Worm (Caenorhabditis elegans) whole organism, late embryonic: ENCODE data around the gene F53C3.7.

ENCODE experiments used
- C38D4.7 ChIP-seq: fragments of 200-800 bp; sonication (Bioruptor generic); optimal IDR thresholded peaks from 2 replicates; lab custom pipeline; 2018; ENCODE audit warnings: mild to moderate bottlenecking, missing genetic modification characterization, moderate library complexity, missing compliant biosample characterization
- K02D7.2 ChIP-seq: sonication (generic microtip); optimal IDR thresholded peaks from 2 replicates; lab custom pipeline; 2017; ENCODE audit warnings: mild to moderate bottlenecking, missing genetic modification characterization, missing compliant biosample characterization
- T23F11.4 ChIP-seq: fragments of 200-800 bp; sonication (Bioruptor generic); optimal IDR thresholded peaks from 2 replicates; lab custom pipeline; 2018; ENCODE audit warnings: mild to moderate bottlenecking, missing genetic modification characterization, missing compliant biosample characterization
- Y22D7AL.16 ChIP-seq: sonication (generic microtip); optimal IDR thresholded peaks from 2 replicates; lab custom pipeline; 2016; ENCODE audit warnings: missing genetic modification characterization, missing compliant biosample characterization
- ama-1 ChIP-seq: fragments of 150-350 bp; optimal IDR thresholded peaks from 2 replicates; lab custom pipeline; 2014
- ceh-19 ChIP-seq: fragments of 200-800 bp; sonication (Bioruptor generic); optimal IDR thresholded peaks from 2 replicates; lab custom pipeline; 2018; ENCODE audit warnings: mild to moderate bottlenecking, missing genetic modification characterization, missing compliant biosample characterization
- ceh-2 ChIP-seq: sonication (generic microtip); optimal IDR thresholded peaks from 2 replicates; lab custom pipeline; 2016; ENCODE audit warnings: missing genotype, missing genetic modification characterization, missing compliant biosample characterization
- ceh-24 ChIP-seq: sonication (generic microtip); optimal IDR thresholded peaks from 2 replicates; lab custom pipeline; 2016; ENCODE audit warnings: mild to moderate bottlenecking, missing genetic modification characterization, missing compliant biosample characterization
- ceh-31 ChIP-seq: sonication (generic microtip); optimal IDR thresholded peaks from 2 replicates; lab custom pipeline; 2016; ENCODE audit warnings: missing genetic modification characterization, missing compliant biosample characterization
- ceh-45 ChIP-seq: fragments of 200-800 bp; sonication (Bioruptor generic); IDR thresholded peaks from 2 replicates; pipeline ENCODE4 v1.3.6; 2022; ENCODE audit warnings: missing genetic modification reagents, missing genetic modification characterization, missing compliant biosample characterization
- ceh-9 ChIP-seq: sonication (generic microtip); optimal IDR thresholded peaks from 2 replicates; lab custom pipeline; 2016; ENCODE audit warnings: mild to moderate bottlenecking, missing genetic modification characterization, inconsistent platforms, missing compliant biosample characterization
- elt-4 ChIP-seq: sonication (generic microtip); optimal IDR thresholded peaks from 2 replicates; lab custom pipeline; 2016; ENCODE audit warnings: missing genetic modification characterization, missing compliant biosample characterization
- eyg-1 ChIP-seq: sonication (generic microtip); optimal IDR thresholded peaks from 2 replicates; lab custom pipeline; 2016; ENCODE audit warnings: missing genotype, missing genetic modification characterization, missing compliant biosample characterization
- fax-1 ChIP-seq: sonication (generic microtip); optimal IDR thresholded peaks from 2 replicates; lab custom pipeline; 2016; ENCODE audit warnings: missing genotype, missing genetic modification characterization, missing compliant biosample characterization
- fkh-10 ChIP-seq: fragments of 150-350 bp; optimal IDR thresholded peaks from 2 replicates; lab custom pipeline; 2014; ENCODE audit warnings: missing biosample characterization, missing genetic modification reagents, missing genetic modification characterization
- gmeb-2 ChIP-seq: sonication (generic microtip); optimal IDR thresholded peaks from 2 replicates; lab custom pipeline; 2016; ENCODE audit warnings: missing genetic modification characterization, inconsistent platforms, missing compliant biosample characterization
- hlh-13 ChIP-seq: fragments of 200-800 bp; sonication (Bioruptor generic); optimal IDR thresholded peaks from 2 replicates; lab custom pipeline; 2018; ENCODE audit warnings: mild to moderate bottlenecking, missing genetic modification characterization, missing compliant biosample characterization
- hlh-15 ChIP-seq: sonication (generic microtip); optimal IDR thresholded peaks from 2 replicates; lab custom pipeline; 2016; ENCODE audit warnings: missing genetic modification characterization, missing compliant biosample characterization
- hlh-6 ChIP-seq: sonication (generic microtip); optimal IDR thresholded peaks from 2 replicates; lab custom pipeline; 2016; ENCODE audit warnings: missing genotype, missing genetic modification characterization, missing compliant biosample characterization
- lin-11 ChIP-seq: fragments of 200-800 bp; sonication (Bioruptor generic); optimal IDR thresholded peaks from 2 replicates; lab custom pipeline; 2018; ENCODE audit warnings: mild to moderate bottlenecking, missing genetic modification characterization, missing compliant biosample characterization
- madf-2 ChIP-seq: sonication (generic microtip); optimal IDR thresholded peaks from 2 replicates; lab custom pipeline; 2017; ENCODE audit warnings: missing genetic modification characterization, missing compliant biosample characterization
- nfya-1 ChIP-seq: sonication (generic microtip); optimal IDR thresholded peaks from 2 replicates; lab custom pipeline; 2017; ENCODE audit warnings: missing genetic modification characterization, mild to moderate bottlenecking, missing compliant biosample characterization, antibody characterized with exemption, moderate library complexity
- nhr-11 ChIP-seq: fragments of 150-350 bp; optimal IDR thresholded peaks from 2 replicates; lab custom pipeline; 2014; ENCODE audit warnings: missing biosample characterization, missing genetic modification characterization
- odd-2 ChIP-seq: sonication (generic microtip); optimal IDR thresholded peaks from 2 replicates; lab custom pipeline; 2017; ENCODE audit warnings: antibody characterized with exemption, mild to moderate bottlenecking, missing genetic modification characterization, missing compliant biosample characterization
- pag-3 ChIP-seq: sonication (generic microtip); optimal IDR thresholded peaks from 2 replicates; lab custom pipeline; 2016; ENCODE audit warnings: missing compliant biosample characterization, missing genetic modification characterization, borderline replicate concordance
- pat-9 ChIP-seq: fragments of 200-800 bp; sonication (Bioruptor generic); optimal IDR thresholded peaks from 2 replicates; lab custom pipeline; 2018; ENCODE audit warnings: mild to moderate bottlenecking, missing genetic modification characterization, moderate library complexity, missing compliant biosample characterization
- pax-1 ChIP-seq: fragments of 150-350 bp; optimal IDR thresholded peaks from 2 replicates; lab custom pipeline; 2014; ENCODE audit warnings: missing biosample characterization, missing genetic modification characterization
- pha-4 ChIP-seq: fragments of 150-350 bp; optimal IDR thresholded peaks from 2 replicates; lab custom pipeline; 2018; ENCODE audit warnings: missing biosample characterization, missing genetic modification reagents, missing genetic modification characterization
- pros-1 ChIP-seq: fragments of 150-350 bp; optimal IDR thresholded peaks from 2 replicates; lab custom pipeline; 2014; ENCODE audit warnings: missing biosample characterization, missing genetic modification reagents, missing genetic modification characterization
- ref-2 ChIP-seq: sonication (generic microtip); optimal IDR thresholded peaks from 2 replicates; lab custom pipeline; 2016; ENCODE audit warnings: missing genetic modification characterization, missing compliant biosample characterization
- sdc-2 ChIP-seq: sonication (generic microtip); optimal IDR thresholded peaks from 2 replicates; lab custom pipeline; 2016; ENCODE audit warnings: missing genotype, missing genetic modification characterization, missing compliant biosample characterization
- tbx-2 ChIP-seq: sonication (generic microtip); optimal IDR thresholded peaks from 2 replicates; lab custom pipeline; 2016; ENCODE audit warnings: missing genetic modification characterization, missing compliant biosample characterization
- unc-3 ChIP-seq, 2 experiments: fragments of 200-800 bp in 1 of 2; sonication (Bioruptor generic) in 1 of 2; sonication (generic microtip) in 1 of 2; conservative IDR thresholded peaks in 1 of 2; optimal IDR thresholded peaks in 1 of 2; 2 replicates each; pipeline versions ENCODE4 v1.3.6 to Lab custom; 2016 to 2022; ENCODE audit warnings: missing compliant biosample characterization in 2 of 2, missing genetic modification characterization in 2 of 2, missing genetic modification reagents in 1 of 2
- unc-42 ChIP-seq: sonication (generic microtip); optimal IDR thresholded peaks from 2 replicates; lab custom pipeline; 2016; ENCODE audit warnings: missing genotype, missing genetic modification characterization, missing compliant biosample characterization
- unc-55 ChIP-seq: sonication (generic microtip); optimal IDR thresholded peaks from 2 replicates; lab custom pipeline; 2017; ENCODE audit warnings: missing biosample characterization, missing genetic modification reagents, missing genetic modification characterization
- ztf-16 ChIP-seq: sonication (generic microtip); optimal IDR thresholded peaks from 2 replicates; lab custom pipeline; 2017; ENCODE audit warnings: missing genetic modification characterization, missing compliant biosample characterization

Gene F53C3.7

DNA sequence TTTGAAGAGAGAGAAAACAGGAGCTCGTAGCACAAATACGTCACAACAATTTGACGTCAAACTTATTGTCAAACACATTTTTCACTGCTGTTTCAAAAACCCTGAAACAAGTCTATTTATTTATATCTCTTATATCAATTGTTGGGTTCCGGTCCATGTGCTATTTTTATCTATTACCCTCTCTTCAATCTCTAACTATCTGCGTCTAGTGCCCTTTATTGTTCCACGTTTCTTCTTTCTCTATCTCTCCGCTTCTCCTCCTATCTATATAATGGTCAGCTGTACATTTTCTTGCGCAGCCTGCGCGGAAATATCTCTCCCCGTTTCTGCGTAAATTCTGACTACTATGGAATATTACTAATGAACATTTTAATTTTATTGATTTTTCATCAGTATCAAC lies 2.1 kb downstream of the F53C3.7 start (continued):
- TF ChIP-seq pag-3 (tag; lab: Kevin White, UChicago) (no peak), ceh-45 (GFP tag; lab: Robert Waterston, UW) (no peak), elt-4 (tag; lab: Kevin White, UChicago) (no peak), hlh-13 (GFP tag; lab: Kevin White, UChicago) (no peak), ceh-9 (no peak), nfya-1 (tag; lab: Kevin White, UChicago) (peak; percentile 66), unc-3 (GFP tag; conservative IDR thresholded peaks at IDR 0.05; lab: Robert Waterston, UW) (no peak), unc-3 (tag; optimal IDR thresholded peaks at IDR 0.05; lab: Kevin White, UChicago) (no peak), ceh-24 (tag; lab: Kevin White, UChicago) (no peak), hlh-15 (tag; lab: Kevin White, UChicago) (no peak), hlh-6 (tag; lab: Kevin White, UChicago) (no peak), odd-2 (tag; lab: Kevin White, UChicago) (no peak), ceh-19 (GFP tag; lab: Kevin White, UChicago) (no peak), ztf-16 (tag; lab: Kevin White, UChicago) (no peak), ama-1 (lab: Kevin White, UChicago) (no peak), sdc-2 (tag; lab: Kevin White, UChicago) (no peak)

DNA sequence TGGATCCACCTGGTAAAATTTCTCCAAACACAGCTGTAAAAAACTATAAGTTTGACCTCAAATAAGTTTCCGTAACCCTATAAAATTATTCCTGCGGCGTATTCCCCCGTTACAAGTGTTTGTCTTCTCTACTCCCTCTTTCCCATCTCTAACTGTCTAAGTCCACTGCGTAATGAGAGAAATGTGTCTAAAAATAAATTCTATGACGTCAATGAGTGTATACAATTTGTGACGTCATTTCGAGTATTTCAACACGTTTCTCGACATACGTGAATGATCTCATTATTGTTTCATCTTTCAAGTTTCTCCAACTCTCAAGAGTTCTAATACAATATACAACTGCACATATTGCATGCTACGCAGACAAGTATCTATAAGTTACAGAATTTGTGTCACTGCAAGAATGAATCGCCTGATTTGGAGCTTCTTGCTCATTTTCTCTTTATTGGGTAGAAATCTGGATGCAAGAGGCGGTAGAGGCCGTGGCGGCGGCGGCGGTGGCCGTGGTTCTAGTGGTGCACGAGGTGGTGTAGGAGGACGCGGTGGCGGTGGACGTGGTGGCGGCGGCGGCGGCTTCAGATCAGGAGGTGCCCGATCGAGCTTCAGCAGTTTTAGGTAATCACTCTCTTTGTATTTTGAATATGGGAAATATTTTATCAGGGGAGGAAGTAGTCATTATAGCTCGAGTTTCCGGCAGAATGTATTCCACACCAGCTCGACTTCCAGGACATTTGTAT lies 3.1 kb downstream of the F53C3.7 start, which contains the start of gene F53C3.6:
Gene F53C3.6 (plus strand): TSS at position 385 of the 737 bp plus-strand sequence.
- peak; percentile 53 for TF ChIP-seq nfya-1 (tag; lab: Kevin White, UChicago)
- no peak for TF ChIP-seq gmeb-2 (tag; lab: Kevin White, UChicago)
- TF ChIP-seq T23F11.4 (GFP tag; lab: Kevin White, UChicago) = no peak
- TF ChIP-seq sdc-2 (tag; lab: Kevin White, UChicago) = peak; percentile 20
- TF ChIP-seq ref-2 (tag; lab: Kevin White, UChicago) = no peak
- TF ChIP-seq unc-42 (tag; lab: Kevin White, UChicago) = peak; percentile 70
- no peak for TF ChIP-seq K02D7.2 (tag; lab: Kevin White, UChicago)
- no peak for TF ChIP-seq hlh-13 (GFP tag; lab: Kevin White, UChicago)
- peak; percentile 15 for TF ChIP-seq unc-55 (GFP tag; lab: Kevin White, UChicago)
- TF ChIP-seq pax-1 (tag; lab: Kevin White, UChicago) = no peak
- TF ChIP-seq ceh-2 (tag; lab: Kevin White, UChicago) = no peak
- TF ChIP-seq tbx-2 (tag; lab: Kevin White, UChicago) = peak; percentile 40
- no peak for TF ChIP-seq pag-3 (tag; lab: Kevin White, UChicago)
- no peak for TF ChIP-seq fax-1 (tag; lab: Kevin White, UChicago)
- no peak for TF ChIP-seq nhr-11
- no peak for TF ChIP-seq Y22D7AL.16 (tag; lab: Kevin White, UChicago)
- TF ChIP-seq ceh-31 (tag; lab: Kevin White, UChicago) = peak; percentile 55
- TF ChIP-seq, all 69 proteins: peak for 6

DNA sequence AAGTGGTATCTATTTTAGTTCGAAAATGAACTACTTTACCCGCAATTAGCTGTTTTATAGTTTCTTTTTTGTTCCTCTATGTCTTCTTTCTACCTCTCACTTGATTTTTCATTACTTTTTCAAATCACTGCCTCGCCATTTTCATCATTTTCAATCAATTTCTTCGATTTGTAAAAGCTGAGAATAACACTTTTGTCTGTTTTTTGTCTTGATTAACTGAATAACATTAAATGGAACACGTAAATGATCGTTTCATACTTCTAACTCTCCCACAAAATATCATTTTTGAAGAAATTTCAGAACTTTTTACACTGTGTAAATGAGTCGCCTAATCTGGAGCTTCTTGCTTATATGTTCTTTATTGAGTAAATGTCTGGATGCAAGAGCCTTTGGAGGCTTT lies 6.3 kb downstream of the F53C3.7 start, which contains the start of gene F53C3.4:
Gene F53C3.4 (plus strand): TSS at position 301 of the 400 bp plus-strand sequence.
- no peak for TF ChIP-seq ceh-9
- TF ChIP-seq hlh-15 (tag; lab: Kevin White, UChicago) = no peak
- TF ChIP-seq ceh-24 (tag; lab: Kevin White, UChicago) = no peak

DNA sequence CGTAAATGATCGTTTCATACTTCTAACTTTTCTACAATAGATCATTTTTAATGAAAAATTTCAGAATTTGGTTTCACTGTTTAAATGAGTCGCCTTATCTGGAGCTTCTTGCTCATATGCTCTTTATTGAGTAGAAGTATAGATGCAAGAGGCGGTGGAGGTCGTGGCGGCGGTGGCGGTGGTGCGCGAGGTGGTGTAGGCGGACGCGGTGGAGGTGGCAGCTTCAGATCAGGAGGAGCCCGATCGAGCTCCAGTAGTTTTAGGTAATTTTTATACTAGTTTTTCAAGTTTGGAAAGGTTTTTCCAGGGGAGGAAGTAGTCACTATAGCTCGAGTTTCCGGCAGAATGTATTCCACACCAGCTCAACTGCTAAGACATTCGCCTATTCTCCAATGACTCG lies 7.9 kb downstream of the F53C3.7 start, which contains the start of gene F53C3.3:
Gene F53C3.3 (plus strand): TSS at position 59 of the 400 bp plus-strand sequence.
- TF ChIP-seq pha-4 (tag; lab: Kevin White, UChicago) = no peak

DNA sequence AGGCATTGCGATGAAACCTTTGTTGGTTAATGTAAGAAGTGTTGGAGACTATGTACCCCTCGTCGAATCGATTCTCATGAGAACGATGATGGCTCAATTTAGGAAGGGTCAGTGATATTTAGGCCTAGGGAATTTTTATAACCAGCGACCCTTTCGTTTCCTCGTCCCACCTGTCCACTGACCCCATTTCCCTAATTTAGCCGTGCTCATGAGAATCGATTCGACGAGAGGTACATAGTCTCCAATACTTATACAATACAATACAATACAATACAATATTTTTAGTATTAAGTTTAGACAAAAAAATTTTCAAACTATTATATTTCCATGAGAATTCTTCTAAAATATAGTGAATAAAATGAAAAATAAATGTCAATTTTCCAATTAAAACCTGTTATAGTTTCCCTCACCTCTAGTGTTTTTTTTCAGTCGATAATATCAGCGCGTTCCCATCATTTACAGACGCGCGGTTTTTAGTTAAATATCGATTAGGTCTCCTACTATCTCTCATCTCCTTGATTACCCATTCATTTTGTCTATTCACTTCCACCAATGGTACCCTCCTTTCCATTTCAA lies 11.8 kb downstream of the F53C3.7 start, which contains the start of the genes F53C3.11 and fbxb-103:
Gene F53C3.11 (minus strand): TSS at position 101 of the 576 bp plus-strand sequence.
Gene fbxb-103 (plus strand): TSS at position 526 of the 576 bp plus-strand sequence.
- TF ChIP-seq eyg-1 (no peak), ceh-31 (tag; lab: Kevin White, UChicago) (no peak), nhr-11 (no peak), madf-2 (tag; lab: Kevin White, UChicago) (no peak), pros-1 (tag; lab: Kevin White, UChicago) (no peak), pat-9 (tag; lab: Kevin White, UChicago) (no peak), gmeb-2 (tag; lab: Kevin White, UChicago) (no peak), lin-11 (tag; lab: Kevin White, UChicago) (no peak), C38D4.7 (GFP tag; lab: Kevin White, UChicago) (no peak), ztf-16 (tag; lab: Kevin White, UChicago) (no peak), Y22D7AL.16 (tag; lab: Kevin White, UChicago) (no peak), fkh-10 (GFP tag; lab: Kevin White, UChicago) (no peak), fax-1 (tag; lab: Kevin White, UChicago) (no peak)
